Worm (Caenorhabditis elegans): ENCODE data around the gene K09B11.5.

ce11 chrIV:13474132-13474531 lies 40.3 kb upstream of the K09B11.5 start, which contains the start of gene Y38H8A.2:
- TF ChIP-seq ztf-29 (GFP tag; IDR thresholded peaks at IDR 0.05) (no peak), flt-1 (GFP tag; IDR thresholded peaks at IDR 0.05) (no peak)

Measured in whole organism, midembryonic.